Fruit fly (Drosophila melanogaster) whole organism, prepupa: ENCODE measurements around the gene CG33169.

Experiments
- CG11294 ChIP-seq: fragments of 200-800 bp; sonication (Bioruptor generic); IDR thresholded peaks from 2 replicates; pipeline ENCODE4 v1.3.6; 2022; ENCODE audit warnings: missing biosample characterization, missing genetic modification characterization
- CG11762 ChIP-seq: fragments of 200-800 bp; sonication (Bioruptor generic); optimal IDR thresholded peaks from 3 replicates; lab custom pipeline; 2016; ENCODE audit warnings: missing biosample characterization, missing genetic modification characterization; ENCODE audit not compliant: insufficient read depth
- CG15336 ChIP-seq: fragments of 200-800 bp; sonication (Bioruptor generic); IDR thresholded peaks from 2 replicates; pipeline ENCODE4 v1.3.6; 2022; ENCODE audit warnings: missing biosample characterization, missing genetic modification characterization
- CG3032 ChIP-seq: fragments of 200-800 bp; optimal IDR thresholded peaks from 2 replicates; lab custom pipeline; 2019; ENCODE audit warnings: missing biosample characterization, mild to moderate bottlenecking, missing genetic modification characterization, moderate library complexity
- CG32006 ChIP-seq: fragments of 200-800 bp; sonication (Bioruptor generic); optimal IDR thresholded peaks from 3 replicates; lab custom pipeline; 2017; ENCODE audit warnings: missing biosample characterization, mild to moderate bottlenecking, missing genetic modification characterization
- CG6163 ChIP-seq: fragments of 200-800 bp; sonication (Bioruptor generic); IDR thresholded peaks from 3 replicates; pipeline ENCODE4 v1.3.6; 2022; ENCODE audit warnings: missing biosample characterization, missing genetic modification characterization
- CG6276 ChIP-seq: fragments of 200-800 bp; sonication (Bioruptor generic); optimal IDR thresholded peaks from 2 replicates; lab custom pipeline; 2017; ENCODE audit warnings: missing biosample characterization, mild to moderate bottlenecking, missing genetic modification characterization
- CG6854 ChIP-seq: fragments of 200-800 bp; sonication (Bioruptor generic); optimal IDR thresholded peaks from 2 replicates; lab custom pipeline; 2017; ENCODE audit warnings: missing biosample characterization, mild to moderate bottlenecking, missing genetic modification characterization
- CG8119 ChIP-seq: fragments of 200-800 bp; sonication (Bioruptor generic); IDR thresholded peaks from 3 replicates; pipeline ENCODE4 v1.3.6; 2022; ENCODE audit warnings: missing biosample characterization, missing genetic modification characterization
- CG9139 ChIP-seq: fragments of 200-800 bp; sonication (Bioruptor generic); optimal IDR thresholded peaks from 3 replicates; lab custom pipeline; 2017; ENCODE audit warnings: missing biosample characterization, mild to moderate bottlenecking, missing genetic modification characterization
- Eip75B ChIP-seq: fragments of 200-800 bp; sonication (Bioruptor generic); optimal IDR thresholded peaks from 3 replicates; lab custom pipeline; 2016; ENCODE audit warnings: missing biosample characterization, missing genetic modification characterization
- Eip78C ChIP-seq: fragments of 200-800 bp; sonication (Bioruptor generic); peaks from one replicate; lab custom pipeline; 2016; ENCODE audit warnings: missing biosample characterization, missing genetic modification characterization
- Eip93F ChIP-seq: fragments of 200-800 bp; sonication (Bioruptor generic); optimal IDR thresholded peaks from 2 replicates; lab custom pipeline; 2016; ENCODE audit warnings: missing biosample characterization, mild to moderate bottlenecking, missing genetic modification characterization
- Ets21C ChIP-seq: fragments of 200-800 bp; sonication (Bioruptor generic); optimal IDR thresholded peaks from 3 replicates; lab custom pipeline; 2016; ENCODE audit warnings: missing biosample characterization, missing genetic modification characterization
- Gug ChIP-seq: fragments of 200-800 bp; sonication (Bioruptor generic); IDR thresholded peaks from 2 replicates; pipeline ENCODE4 v1.3.6; 2022; ENCODE audit warnings: missing biosample characterization, missing genetic modification characterization
- Hr38 ChIP-seq: sonication (Bioruptor generic); optimal IDR thresholded peaks from 2 replicates; lab custom pipeline; 2016; ENCODE audit warnings: missing biosample characterization, missing genetic modification characterization
- Hr4 ChIP-seq: fragments of 200-800 bp; sonication (Bioruptor generic); optimal IDR thresholded peaks from 3 replicates; lab custom pipeline; 2016; ENCODE audit warnings: missing biosample characterization, missing genetic modification characterization
- Lpt ChIP-seq: fragments of 200-800 bp; sonication (Bioruptor generic); optimal IDR thresholded peaks from 3 replicates; lab custom pipeline; 2016; ENCODE audit warnings: missing biosample characterization, missing genetic modification characterization
- OdsH ChIP-seq: fragments of 200-800 bp; sonication (Bioruptor generic); optimal IDR thresholded peaks from 3 replicates; lab custom pipeline; 2016; ENCODE audit warnings: missing biosample characterization, missing genetic modification characterization
- Sox102F ChIP-seq: fragments of 200-800 bp; sonication (Bioruptor generic); optimal IDR thresholded peaks from 2 replicates; lab custom pipeline; 2016; ENCODE audit warnings: missing biosample characterization, mild to moderate bottlenecking, missing genetic modification characterization
- Sox14 ChIP-seq: fragments of 200-800 bp; sonication (Bioruptor generic); optimal IDR thresholded peaks from 3 replicates; lab custom pipeline; 2016; ENCODE audit warnings: missing biosample characterization, missing genetic modification characterization
- achi ChIP-seq: fragments of 200-800 bp; sonication (Bioruptor generic); optimal IDR thresholded peaks from 3 replicates; lab custom pipeline; 2016; ENCODE audit warnings: missing biosample characterization, missing genetic modification characterization
- acj6 ChIP-seq: fragments of 200-800 bp; sonication (Bioruptor generic); optimal IDR thresholded peaks from 3 replicates; lab custom pipeline; 2016; ENCODE audit warnings: missing biosample characterization, missing genetic modification characterization
- cyc ChIP-seq: fragments of 200-800 bp; sonication (Bioruptor generic); optimal IDR thresholded peaks from 3 replicates; lab custom pipeline; 2016; ENCODE audit warnings: missing biosample characterization, missing genetic modification characterization
- dac ChIP-seq: fragments of 200-800 bp; sonication (Bioruptor generic); optimal IDR thresholded peaks from 2 replicates; lab custom pipeline; 2017; ENCODE audit warnings: missing biosample characterization, mild to moderate bottlenecking, missing genetic modification characterization
- dsx ChIP-seq: fragments of 200-800 bp; optimal IDR thresholded peaks from 3 replicates; lab custom pipeline; 2019; ENCODE audit warnings: missing biosample characterization, mild to moderate bottlenecking, missing genetic modification characterization, moderate library complexity; ENCODE audit not compliant: poor library complexity, severe bottlenecking
- eg ChIP-seq: fragments of 200-800 bp; sonication (Bioruptor generic); IDR thresholded peaks from 3 replicates; pipeline ENCODE4 v1.3.6; 2022; ENCODE audit warnings: missing biosample characterization, missing genetic modification characterization
- lz ChIP-seq: fragments of 200-800 bp; sonication (Bioruptor generic); optimal IDR thresholded peaks from 3 replicates; lab custom pipeline; 2016; ENCODE audit warnings: missing biosample characterization, missing genetic modification characterization
- net ChIP-seq: fragments of 200-800 bp; sonication (Bioruptor generic); optimal IDR thresholded peaks from 3 replicates; lab custom pipeline; 2016; ENCODE audit warnings: missing biosample characterization, missing genetic modification characterization
- salr ChIP-seq, 2 experiments: fragments of 200-800 bp; sonication (Bioruptor generic); optimal IDR thresholded peaks; 3 replicates each; lab custom pipeline; 2016 to 2018; ENCODE audit warnings: missing biosample characterization in 2 of 2, missing genetic modification characterization in 2 of 2, mild to moderate bottlenecking in 1 of 2
- spab ChIP-seq: fragments of 200-800 bp; sonication (Bioruptor generic); optimal IDR thresholded peaks from 2 replicates; lab custom pipeline; 2017; ENCODE audit warnings: missing biosample characterization, mild to moderate bottlenecking, missing genetic modification characterization, missing genetic modification reagents
- svp ChIP-seq: fragments of 200-800 bp; sonication (Bioruptor generic); peaks from one replicate; lab custom pipeline; 2016; ENCODE audit warnings: missing biosample characterization, missing genetic modification characterization
- topi ChIP-seq: fragments of 200-800 bp; sonication (Bioruptor generic); optimal IDR thresholded peaks from 3 replicates; lab custom pipeline; 2016; ENCODE audit warnings: missing biosample characterization, missing genetic modification characterization
- vri ChIP-seq: fragments of 200-800 bp; sonication (Bioruptor generic); optimal IDR thresholded peaks from 3 replicates; lab custom pipeline; 2016; ENCODE audit warnings: missing biosample characterization, mild to moderate bottlenecking, missing genetic modification characterization

Gene CG33169

DNA sequence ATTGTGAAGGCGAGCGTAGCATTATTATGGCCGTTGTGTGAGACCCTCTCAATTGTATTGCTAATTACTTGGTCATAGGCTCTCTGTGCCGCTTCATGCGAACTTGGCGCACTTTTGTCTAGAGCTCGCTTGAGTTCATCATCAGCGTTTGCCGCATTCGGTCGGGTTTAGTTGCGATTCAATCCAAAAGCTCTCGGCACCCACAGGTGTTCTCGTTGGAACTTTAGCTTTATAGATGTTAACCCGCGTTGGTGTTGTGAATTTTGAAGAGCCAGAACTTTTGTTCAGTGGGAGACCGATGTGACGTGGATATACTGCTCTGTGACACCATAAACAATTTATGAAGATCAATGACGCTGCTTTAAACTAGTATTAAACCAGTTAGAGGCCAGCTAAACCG, 17.2 kb downstream of the CG33169 start, which contains the start of gene slif:
Gene slif, plus strand, starts transcription at position 132 of the 400 bp plus-strand sequence.
- TF ChIP-seq Gug (no peak), CG9139 (GFP tag; lab: Kevin White, UChicago) (no peak), CG6854 (GFP tag; lab: Kevin White, UChicago) (no peak), Eip93F (GFP tag; lab: Kevin White, UChicago) (no peak), svp (no peak), dac (no peak), Lpt (GFP tag; lab: Kevin White, UChicago) (no peak), Eip75B (GFP tag; lab: Kevin White, UChicago) (no peak), acj6 (GFP tag; lab: Kevin White, UChicago) (no peak), CG11294 (GFP tag; lab: Robert Waterston, UW) (no peak), spab (GFP tag; lab: Kevin White, UChicago) (no peak)
- TF ChIP-seq, all 60 proteins: peak for 0

DNA sequence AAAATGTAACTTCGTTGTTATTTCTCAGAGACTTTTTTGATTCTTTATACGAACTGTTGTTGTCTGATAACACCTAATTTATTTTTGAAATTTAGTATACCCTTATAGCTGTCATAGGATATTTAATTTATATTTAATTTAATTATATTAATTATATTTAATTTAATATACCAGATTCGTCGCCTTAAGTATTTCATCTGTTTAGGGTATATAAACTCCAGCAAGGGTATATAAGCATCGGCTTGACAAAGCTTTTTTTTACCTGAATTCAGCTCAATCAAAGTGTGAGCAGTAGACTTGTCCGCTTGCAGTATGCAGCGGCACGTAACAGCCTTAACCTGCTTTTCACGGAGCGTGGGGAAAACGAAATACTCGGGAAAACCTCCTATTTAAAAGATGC, 20.0 kb downstream of the CG33169 start:
- TF ChIP-seq CG15336 (peak; percentile 21; the same call in 1 of the 2 replicates), achi (peak; percentile 15), CG32006 (GFP tag; lab: Kevin White, UChicago) (peak; percentile 40), Hr4 (GFP tag; lab: Kevin White, UChicago) (peak; percentile 3), Sox14 (GFP tag; lab: Kevin White, UChicago) (no peak), CG6163 (no peak; the same call in 2 of the 3 replicates), CG6276 (GFP tag; lab: Kevin White, UChicago) (peak; percentile 2), CG8119 (0 out of 3 replicates have a peak, but pooled peaks have one; percentile 39), Eip78C (GFP tag; lab: Kevin White, UChicago) (peak; percentile 53), eg (GFP tag; lab: Robert Waterston, UW) (0 out of 3 replicates have a peak, but pooled peaks have one; percentile 26)
- TF ChIP-seq, all 60 proteins: peak for 8

DNA sequence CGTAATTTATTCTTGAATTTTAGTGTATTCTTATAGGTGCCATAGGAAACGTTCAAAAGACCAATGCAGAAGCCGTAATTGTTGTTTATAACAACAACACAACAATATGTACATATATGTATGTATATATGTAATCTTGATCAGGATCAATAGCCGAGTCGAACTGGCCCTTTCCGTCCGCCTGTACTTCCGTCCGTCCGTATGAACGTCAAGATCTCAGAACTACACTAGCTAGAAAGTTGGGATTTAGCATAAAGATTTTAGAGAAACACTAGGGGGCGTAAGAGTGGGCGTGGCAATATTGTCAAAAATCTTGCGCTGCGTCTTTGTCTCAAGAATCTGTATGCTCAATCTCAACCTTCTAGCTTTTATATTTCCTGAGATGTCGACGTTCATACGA, 20.8 kb downstream of the CG33169 start:
- TF ChIP-seq svp, result peak; percentile 60
- TF ChIP-seq lz (GFP tag; lab: Kevin White, UChicago), result no peak

DNA sequence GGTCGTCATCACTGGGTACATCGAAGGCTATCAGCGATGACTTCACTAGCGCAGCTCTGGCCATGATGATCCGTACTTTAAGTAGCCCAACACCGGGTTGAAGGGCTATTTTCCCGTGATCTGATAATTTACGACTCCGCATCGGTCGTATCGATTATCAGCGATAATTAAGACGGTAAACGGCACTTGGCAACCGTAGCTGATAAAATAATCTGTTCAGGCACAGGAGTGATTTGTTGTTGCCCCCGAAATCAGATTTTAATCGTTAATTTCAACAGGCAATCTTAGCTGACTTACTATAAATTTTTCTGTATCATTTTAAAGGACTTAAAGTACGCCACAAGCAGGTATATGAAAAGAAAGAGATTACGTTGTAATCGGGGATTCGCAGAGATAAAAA, 22.2 kb downstream of the CG33169 start:
- TF ChIP-seq cyc (no peak), svp (peak; percentile 49), CG15336 (no peak)

DNA sequence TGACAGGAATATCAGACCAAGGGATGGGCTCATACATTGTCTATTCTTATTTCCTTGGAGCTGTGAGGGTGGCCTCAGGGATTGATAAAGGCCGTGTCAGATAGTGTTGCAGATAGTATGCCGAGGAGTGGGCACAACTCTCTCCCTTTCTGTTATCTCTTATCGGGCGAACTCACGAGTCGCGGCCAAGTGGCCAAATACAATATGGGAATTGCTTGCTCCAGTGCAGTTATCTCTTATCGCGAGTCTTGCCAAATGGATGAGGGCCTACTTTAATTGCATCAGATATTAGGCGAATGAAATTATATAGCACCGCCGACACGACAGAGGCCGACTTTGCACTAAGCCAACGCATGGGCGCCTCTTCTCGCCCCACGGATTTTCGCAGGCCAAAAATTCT, 23.3 kb downstream of the CG33169 start:
- no peak for TF ChIP-seq Sox102F (GFP tag; lab: Kevin White, UChicago)
- no peak for TF ChIP-seq topi (GFP tag; lab: Kevin White, UChicago)
- TF ChIP-seq svp, result peak; percentile 70
- peak; percentile 26 for TF ChIP-seq dsx (GFP tag; lab: Kevin White, UChicago)
- TF ChIP-seq CG6163, result no peak
- TF ChIP-seq net, result no peak
- no peak for TF ChIP-seq OdsH
- TF ChIP-seq Eip93F (GFP tag; lab: Kevin White, UChicago), result peak; percentile 53
- no peak for TF ChIP-seq salr (GFP tag; optimal IDR thresholded peaks at IDR 0.05; lab: Kevin White, UChicago)
- peak; percentile 73 for TF ChIP-seq vri (GFP tag; lab: Kevin White, UChicago)
- TF ChIP-seq Eip75B (GFP tag; lab: Kevin White, UChicago), result no peak
- TF ChIP-seq CG11762 (GFP tag; lab: Kevin White, UChicago), result no peak
- no peak for TF ChIP-seq CG3032
- no peak for TF ChIP-seq Hr38 (GFP tag; lab: Kevin White, UChicago)
- TF ChIP-seq Ets21C, result no peak
- TF ChIP-seq, all 60 proteins: peak for 4
